Worm (Caenorhabditis elegans): ENCODE measurements around the gene ddl-3.
"Not testable (repeated sequence)": the region's sequence is repeated elsewhere in the genome, so short reads cannot be mapped to it uniquely, and the experiment has no call there.

Gene ddl-3

DNA sequence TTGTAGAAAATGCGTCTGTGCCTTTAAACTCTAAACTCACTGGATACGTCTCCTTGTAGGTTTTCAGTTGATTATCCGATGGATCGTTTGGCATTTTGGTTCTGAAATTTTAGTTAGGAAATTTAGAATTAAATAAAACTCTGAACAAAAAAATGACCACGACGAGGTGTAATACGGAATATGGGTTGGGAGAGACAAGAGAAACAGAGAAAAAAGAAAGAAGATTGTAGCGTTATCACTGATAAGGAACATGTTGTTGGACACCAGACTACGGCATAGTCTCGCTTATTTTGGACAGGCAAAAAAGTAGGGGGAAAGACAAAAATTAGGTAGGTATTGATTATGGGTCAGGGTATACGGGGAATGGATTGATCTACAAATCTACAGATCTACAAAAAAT lies 38.1 kb downstream of the ddl-3 start, which contains the start of gene ctl-1:
ctl-1 (minus strand) TSS at position 101 of the 400 bp plus-strand sequence.
- not testable (repeated sequence) for TF ChIP-seq hmg-4 (GFP tag; optimal IDR thresholded peaks at IDR 0.05); tra-4 (tag; optimal IDR thresholded peaks at IDR 0.05); F13C5.2 (tag; optimal IDR thresholded peaks at IDR 0.05)

DNA sequence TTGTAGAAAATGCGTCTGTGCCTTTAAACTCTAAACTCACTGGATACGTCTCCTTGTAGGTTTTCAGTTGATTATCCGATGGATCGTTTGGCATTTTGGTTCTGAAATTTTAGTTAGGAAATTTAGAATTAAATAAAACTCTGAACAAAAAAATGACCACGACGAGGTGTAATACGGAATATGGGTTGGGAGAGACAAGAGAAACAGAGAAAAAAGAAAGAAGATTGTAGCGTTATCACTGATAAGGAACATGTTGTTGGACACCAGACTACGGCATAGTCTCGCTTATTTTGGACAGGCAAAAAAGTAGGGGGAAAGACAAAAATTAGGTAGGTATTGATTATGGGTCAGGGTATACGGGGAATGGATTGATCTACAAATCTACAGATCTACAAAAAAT lies 42.3 kb downstream of the ddl-3 start, which contains the start of gene ctl-2:
ctl-2 (minus strand) TSS at position 101 of the 400 bp plus-strand sequence.
- not testable (repeated sequence) for TF ChIP-seq tbx-37 (GFP tag; conservative IDR thresholded peaks at IDR 0.05); F13C5.2 (tag; optimal IDR thresholded peaks at IDR 0.05); sea-1 (GFP tag; conservative IDR thresholded peaks at IDR 0.05)

DNA sequence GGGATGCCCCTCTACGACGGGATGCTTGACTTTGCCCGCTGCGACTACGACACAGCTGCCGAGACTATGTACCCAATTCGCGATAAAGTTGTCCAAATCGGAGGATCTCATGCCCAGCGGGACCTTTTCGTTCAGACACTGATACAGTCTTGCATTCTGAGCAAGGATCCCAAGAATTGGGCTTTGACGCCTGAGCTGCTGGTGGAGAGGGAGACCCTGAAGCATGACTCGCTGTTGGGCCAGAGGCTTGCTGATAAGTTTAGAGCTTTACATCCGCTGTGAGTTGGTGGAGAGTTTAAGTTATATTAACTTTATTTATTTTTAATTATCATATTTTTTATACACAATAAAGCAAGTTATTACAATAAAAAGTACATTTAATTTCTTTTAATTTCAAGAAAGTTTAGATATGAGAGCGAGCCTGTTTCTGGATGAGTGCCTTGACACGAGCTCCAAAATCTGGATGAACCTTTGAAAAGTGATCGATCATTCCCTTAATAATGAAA lies 44.9 kb downstream of the ddl-3 start:
- no peak for TF ChIP-seq hmg-4 (GFP tag; optimal IDR thresholded peaks at IDR 0.05)
- TF ChIP-seq B0310.2 (tag; optimal IDR thresholded peaks at IDR 0.05) = no peak
- no peak for TF ChIP-seq ets-7 (tag; optimal IDR thresholded peaks at IDR 0.05)
- no peak for TF ChIP-seq pes-1 (GFP tag; IDR thresholded peaks at IDR 0.05)

DNA sequence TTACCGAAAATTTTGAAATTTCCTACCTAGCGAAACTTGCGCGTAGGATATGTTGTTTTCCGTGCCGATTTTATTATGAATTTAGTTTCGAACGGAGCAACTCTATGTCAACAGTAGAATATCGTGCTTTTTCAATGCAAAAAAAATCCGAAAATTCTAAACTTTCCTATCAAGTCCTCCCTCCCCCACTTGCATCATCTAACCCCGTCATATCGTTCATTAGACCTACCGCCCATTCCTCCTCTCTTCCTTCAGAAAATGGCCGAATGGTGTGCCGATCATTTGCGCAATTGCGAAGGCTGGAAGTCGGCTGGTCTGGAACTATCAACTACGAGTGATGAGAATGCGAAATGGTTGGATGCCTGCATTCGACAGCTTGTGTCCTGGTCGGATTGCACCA lies 47.2 kb downstream of the ddl-3 start, which contains the start of gene Y54G11A.7:
Y54G11A.7 (plus strand) TSS at position 256 of the 400 bp plus-strand sequence.
- not testable (repeated sequence) for TF ChIP-seq ceh-36 (tag; optimal IDR thresholded peaks at IDR 0.05); scrt-1 (GFP tag; IDR thresholded peaks at IDR 0.05); pes-1 (GFP tag; IDR thresholded peaks at IDR 0.05)

DNA sequence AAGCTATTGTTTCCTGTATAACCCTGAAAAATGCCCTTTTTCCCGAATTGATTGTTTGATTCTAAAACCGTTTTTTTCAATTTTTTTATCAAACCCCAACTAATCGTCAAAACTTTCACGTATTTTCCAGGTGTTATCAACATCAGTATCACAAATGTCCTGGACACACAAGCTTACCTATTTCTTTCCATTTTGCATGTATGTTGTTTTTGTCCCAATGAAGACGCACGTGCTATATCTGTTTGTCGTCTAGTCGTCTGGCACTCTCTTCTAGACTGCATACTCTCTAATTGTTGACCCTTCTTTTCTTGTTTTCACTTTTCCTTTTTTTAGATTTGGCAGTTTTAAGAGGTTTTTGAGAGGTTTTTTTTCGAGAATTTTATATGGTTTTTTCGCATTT lies 47.9 kb downstream of the ddl-3 start:
- TF ChIP-seq pes-1 (GFP tag; IDR thresholded peaks at IDR 0.05) = no peak
- no peak for TF ChIP-seq B0310.2 (tag; optimal IDR thresholded peaks at IDR 0.05)
- TF ChIP-seq tra-4 (tag; optimal IDR thresholded peaks at IDR 0.05) = no peak
- TF ChIP-seq tbx-37 (GFP tag; conservative IDR thresholded peaks at IDR 0.05) = no peak

DNA sequence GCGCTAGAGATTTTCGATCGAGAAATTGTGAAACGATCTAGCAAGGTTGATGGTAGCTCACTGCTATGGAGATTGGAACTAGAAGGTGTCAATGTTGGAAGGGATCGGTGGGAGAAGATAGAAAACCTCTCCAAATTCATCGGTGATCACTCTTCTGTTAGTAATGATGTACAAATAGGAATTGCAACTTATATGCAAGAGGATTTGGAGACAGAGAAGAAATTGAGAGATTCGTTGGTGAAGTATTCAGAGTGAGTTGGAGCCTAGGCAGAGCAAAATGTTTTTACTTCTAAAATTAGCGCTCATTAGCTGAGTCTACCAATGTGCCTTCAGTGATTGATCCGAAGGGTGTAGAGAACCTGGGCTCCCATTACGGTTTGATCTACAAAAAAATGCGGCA lies 49.9 kb downstream of the ddl-3 start:
- TF ChIP-seq scrt-1 (GFP tag; IDR thresholded peaks at IDR 0.05) (no peak), hmbx-1 (tag; optimal IDR thresholded peaks at IDR 0.05) (no peak), tra-4 (tag; optimal IDR thresholded peaks at IDR 0.05) (no peak), ceh-13 (GFP tag; optimal IDR thresholded peaks at IDR 0.05) (no peak), flt-1 (GFP tag; IDR thresholded peaks at IDR 0.05) (no peak), ama-1 (optimal IDR thresholded peaks at IDR 0.05) (no peak), F13C5.2 (tag; optimal IDR thresholded peaks at IDR 0.05) (no peak), ets-7 (tag; optimal IDR thresholded peaks at IDR 0.05) (no peak), B0310.2 (tag; optimal IDR thresholded peaks at IDR 0.05) (no peak), tbx-37 (GFP tag; conservative IDR thresholded peaks at IDR 0.05) (no peak)

DNA sequence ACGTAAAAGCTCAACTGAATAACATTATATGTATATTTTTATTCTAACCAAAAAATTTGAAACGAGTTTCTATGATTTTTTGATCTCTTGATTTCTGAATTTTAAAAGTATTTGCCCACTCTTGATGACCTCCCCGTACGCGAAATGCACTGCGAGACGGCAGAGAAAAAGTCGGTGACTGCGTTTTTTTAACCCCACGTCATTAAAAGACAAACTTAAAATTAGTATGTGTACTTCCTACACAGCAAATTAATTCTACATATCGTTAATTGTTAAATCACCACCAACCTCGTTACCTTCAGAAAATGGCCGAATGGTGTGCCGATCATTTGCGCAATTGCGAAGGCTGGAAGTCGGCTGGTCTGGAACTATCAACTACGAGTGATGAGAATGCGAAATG lies 51.7 kb downstream of the ddl-3 start, which contains the start of gene Y54G11A.4:
Y54G11A.4 (plus strand) TSS at position 301 of the 400 bp plus-strand sequence.
- TF ChIP-seq scrt-1 (GFP tag; IDR thresholded peaks at IDR 0.05) (no peak), hmbx-1 (tag; optimal IDR thresholded peaks at IDR 0.05) (no peak), ceh-13 (GFP tag; optimal IDR thresholded peaks at IDR 0.05) (no peak), hnd-1 (tag; optimal IDR thresholded peaks at IDR 0.05) (no peak), flt-1 (GFP tag; IDR thresholded peaks at IDR 0.05) (no peak), tbx-11 (GFP tag; IDR thresholded peaks at IDR 0.05) (no peak), pes-1 (GFP tag; IDR thresholded peaks at IDR 0.05) (no peak), sea-1 (GFP tag; conservative IDR thresholded peaks at IDR 0.05) (no peak), ets-7 (tag; optimal IDR thresholded peaks at IDR 0.05) (no peak), aly-1 (tag; optimal IDR thresholded peaks at IDR 0.05) (no peak), ama-1 (optimal IDR thresholded peaks at IDR 0.05) (no peak), tbx-37 (GFP tag; conservative IDR thresholded peaks at IDR 0.05) (no peak), hmg-4 (GFP tag; optimal IDR thresholded peaks at IDR 0.05) (no peak), B0310.2 (tag; optimal IDR thresholded peaks at IDR 0.05) (no peak), tra-4 (tag; optimal IDR thresholded peaks at IDR 0.05) (no peak), ceh-36 (tag; optimal IDR thresholded peaks at IDR 0.05) (no peak), F13C5.2 (tag; optimal IDR thresholded peaks at IDR 0.05) (no peak)

DNA sequence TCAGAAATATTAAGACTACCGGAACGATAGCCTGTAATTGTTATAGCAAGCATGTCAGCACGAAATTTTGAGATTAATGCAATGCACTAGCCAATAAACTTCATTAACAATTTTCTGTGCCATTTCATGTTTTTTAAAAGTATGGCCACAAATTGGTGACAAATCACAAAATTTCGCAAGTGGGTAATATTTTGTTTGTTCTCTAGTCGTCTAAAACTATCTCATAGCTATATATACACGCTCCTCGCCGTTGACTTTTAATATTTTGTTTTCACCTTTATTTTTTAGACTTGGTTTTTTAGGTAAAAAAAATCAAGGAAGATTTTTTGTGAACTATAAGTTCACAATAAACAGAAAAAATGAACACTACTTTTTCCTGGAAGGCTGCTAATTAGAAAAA lies 53.4 kb downstream of the ddl-3 start:
- no peak for TF ChIP-seq B0310.2 (tag; optimal IDR thresholded peaks at IDR 0.05)

Measured in whole organism, early embryonic.